Fruit fly (Drosophila melanogaster) whole organism, embryonic: ENCODE results near the gene how.
A peak's percentile ranks its signal among the peaks of the same experiment; 100 is the strongest.

ENCODE experiments used
- Atf6 ChIP-seq: fragments of 200-800 bp; sonication (Bioruptor generic); IDR thresholded peaks from 2 replicates; pipeline ENCODE4 v1.3.6; 2022; ENCODE audit warnings: missing biosample characterization, missing genetic modification characterization
- BtbVII ChIP-seq: fragments of 200-800 bp; sonication (Bioruptor generic); optimal IDR thresholded peaks from 3 replicates; lab custom pipeline; 2017; ENCODE audit warnings: missing biosample characterization, mild to moderate bottlenecking, missing genetic modification characterization
- Bteb2 ChIP-seq: fragments of 200-800 bp; sonication (Bioruptor generic); optimal IDR thresholded peaks from 2 replicates; lab custom pipeline; 2016; ENCODE audit warnings: missing biosample characterization, missing genetic modification characterization
- CG10366 ChIP-seq: fragments of 200-800 bp; sonication (Bioruptor generic); IDR thresholded peaks from 2 replicates; pipeline ENCODE4 v1.3.6; 2022; ENCODE audit warnings: missing biosample characterization, missing genetic modification characterization
- CG11504 ChIP-seq: fragments of 200-800 bp; sonication (Bioruptor generic); optimal IDR thresholded peaks from 3 replicates; lab custom pipeline; 2019; ENCODE audit warnings: missing biosample characterization, mild to moderate bottlenecking, missing genetic modification characterization, moderate library complexity
- CG12769 ChIP-seq: fragments of 200-800 bp; sonication (Bioruptor generic); optimal IDR thresholded peaks from 2 replicates; lab custom pipeline; 2019; ENCODE audit warnings: missing biosample characterization, mild to moderate bottlenecking, missing genetic modification characterization, moderate library complexity
- CG14014 ChIP-seq: fragments of 200-800 bp; sonication (Bioruptor generic); IDR thresholded peaks from 2 replicates; pipeline ENCODE4 v1.3.6; 2022; ENCODE audit warnings: missing biosample characterization, missing genetic modification characterization
- CG15601 ChIP-seq: fragments of 200-800 bp; sonication (Bioruptor generic); optimal IDR thresholded peaks from 3 replicates; lab custom pipeline; 2019; ENCODE audit warnings: missing biosample characterization, mild to moderate bottlenecking, missing genetic modification characterization, moderate library complexity
- CG1647 ChIP-seq: fragments of 200-800 bp; sonication (Bioruptor generic); optimal IDR thresholded peaks from 3 replicates; lab custom pipeline; 2016; ENCODE audit warnings: missing biosample characterization, missing genetic modification characterization
- CG16815 ChIP-seq: fragments of 200-800 bp; sonication (Bioruptor generic); optimal IDR thresholded peaks from 3 replicates; lab custom pipeline; 2017; ENCODE audit warnings: missing biosample characterization, mild to moderate bottlenecking, missing genetic modification characterization
- CG31224 ChIP-seq: fragments of 200-800 bp; sonication (Bioruptor generic); IDR thresholded peaks from 2 replicates; pipeline ENCODE4 v1.3.6; 2022; ENCODE audit warnings: missing biosample characterization, missing genetic modification characterization
- CG31365 ChIP-seq: fragments of 200-800 bp; sonication (Bioruptor generic); optimal IDR thresholded peaks from 2 replicates; lab custom pipeline; 2018; ENCODE audit warnings: missing biosample characterization, mild to moderate bottlenecking, missing genetic modification characterization
- CG31388 ChIP-seq: fragments of 200-800 bp; sonication (Bioruptor generic); optimal IDR thresholded peaks from 2 replicates; lab custom pipeline; 2016; ENCODE audit warnings: missing biosample characterization, missing genetic modification characterization
- CG33557 ChIP-seq: fragments of 200-800 bp; sonication (Bioruptor generic); optimal IDR thresholded peaks from 2 replicates; lab custom pipeline; 2019; ENCODE audit warnings: missing biosample characterization, mild to moderate bottlenecking, missing genetic modification characterization, moderate library complexity
- CG42726 ChIP-seq: fragments of 200-800 bp; sonication (Bioruptor generic); IDR thresholded peaks from 2 replicates; pipeline ENCODE4 v1.3.6; 2022; ENCODE audit warnings: missing biosample characterization, missing genetic modification characterization; ENCODE audit not compliant: partially characterized antibody
- CG4404 ChIP-seq: fragments of 200-800 bp; sonication (Bioruptor generic); IDR thresholded peaks from 2 replicates; pipeline ENCODE4 v1.3.6; 2022; ENCODE audit warnings: missing biosample characterization, missing genetic modification characterization
- CG4617 ChIP-seq: fragments of 200-800 bp; sonication (Bioruptor generic); optimal IDR thresholded peaks from 3 replicates; lab custom pipeline; 2016; ENCODE audit warnings: missing biosample characterization, missing genetic modification characterization, borderline replicate concordance
- CG6689 ChIP-seq: fragments of 200-800 bp; sonication (Bioruptor generic); IDR thresholded peaks from 2 replicates; pipeline ENCODE4 v1.3.6; 2022; ENCODE audit warnings: missing biosample characterization, missing genetic modification characterization
- CG9215 ChIP-seq: fragments of 200-800 bp; sonication (Bioruptor generic); IDR thresholded peaks from 2 replicates; pipeline ENCODE4 v1.3.6; 2022; ENCODE audit warnings: missing biosample characterization, missing genetic modification characterization
- CG9817 ChIP-seq: fragments of 200-800 bp; sonication (Bioruptor generic); optimal IDR thresholded peaks from 2 replicates; lab custom pipeline; 2018; ENCODE audit warnings: missing biosample characterization, mild to moderate bottlenecking, missing genetic modification characterization, moderate library complexity
- CG9876 ChIP-seq: fragments of 200-800 bp; sonication (Bioruptor generic); optimal IDR thresholded peaks from 2 replicates; lab custom pipeline; 2016; ENCODE audit warnings: missing biosample characterization, missing genetic modification characterization
- D19B ChIP-seq: fragments of 200-800 bp; sonication (Bioruptor generic); optimal IDR thresholded peaks from 2 replicates; lab custom pipeline; 2017; ENCODE audit warnings: missing biosample characterization, mild to moderate bottlenecking, missing genetic modification characterization
- E2f1 ChIP-seq: fragments of 200-800 bp; sonication (Bioruptor generic); IDR thresholded peaks from 2 replicates; pipeline ENCODE4 v1.3.6; 2022; ENCODE audit warnings: missing biosample characterization, missing genetic modification characterization
- Elba2 ChIP-seq: fragments of 200-800 bp; sonication (Bioruptor generic); optimal IDR thresholded peaks from 3 replicates; lab custom pipeline; 2016; ENCODE audit warnings: missing biosample characterization, missing genetic modification characterization
- Ets65A ChIP-seq: fragments of 200-800 bp; sonication (Bioruptor generic); peaks from one replicate; lab custom pipeline; 2016; ENCODE audit warnings: missing biosample characterization, missing genetic modification characterization
- H15 ChIP-seq: fragments of 200-800 bp; sonication (Bioruptor generic); IDR thresholded peaks from 3 replicates; pipeline ENCODE4 v1.3.6; 2022; ENCODE audit warnings: missing biosample characterization, missing genetic modification characterization
- Hmx ChIP-seq: fragments of 200-800 bp; sonication (Bioruptor generic); optimal IDR thresholded peaks from 2 replicates; lab custom pipeline; 2016; ENCODE audit warnings: missing biosample characterization, missing genetic modification characterization
- Lim3 ChIP-seq: fragments of 200-800 bp; sonication (Bioruptor generic); IDR thresholded peaks from 2 replicates; pipeline ENCODE4 v1.3.6; 2022; ENCODE audit warnings: missing biosample characterization, missing genetic modification characterization
- Mrtf ChIP-seq: fragments of 200-800 bp; sonication (Bioruptor generic); IDR thresholded peaks from 3 replicates; pipeline ENCODE4 v1.3.6; 2022; ENCODE audit warnings: missing biosample characterization, missing genetic modification characterization
- Pdp1 ChIP-seq, 2 experiments: fragments of 200-800 bp; sonication (Bioruptor generic); optimal IDR thresholded peaks; 3 replicates each; lab custom pipeline; 2016; ENCODE audit warnings: missing biosample characterization in 2 of 2, missing genetic modification characterization in 2 of 2, mild to moderate bottlenecking in 1 of 2, moderate library complexity in 1 of 2
- Poxn ChIP-seq: fragments of 200-800 bp; sonication (Bioruptor generic); IDR thresholded peaks from 2 replicates; pipeline ENCODE4 v1.3.6; 2022; ENCODE audit warnings: missing biosample characterization, missing genetic modification characterization
- Rx ChIP-seq: fragments of 200-800 bp; sonication (Bioruptor generic); IDR thresholded peaks from 2 replicates; pipeline ENCODE4 v1.3.6; 2022; ENCODE audit warnings: missing biosample characterization, missing genetic modification characterization
- Side ChIP-seq: fragments of 200-800 bp; sonication (Bioruptor generic); optimal IDR thresholded peaks from 2 replicates; lab custom pipeline; 2016; ENCODE audit warnings: missing biosample characterization, missing genetic modification characterization
- Ssrp ChIP-seq: fragments of 200-800 bp; sonication (Bioruptor generic); optimal IDR thresholded peaks from 2 replicates; lab custom pipeline; 2018; ENCODE audit warnings: missing biosample characterization, mild to moderate bottlenecking, missing genetic modification characterization, moderate library complexity
- Xrp1 ChIP-seq: fragments of 200-800 bp; sonication (Bioruptor generic); IDR thresholded peaks from 2 replicates; pipeline ENCODE4 v1.3.6; 2022; ENCODE audit warnings: missing biosample characterization, missing genetic modification characterization
- al ChIP-seq: fragments of 200-800 bp; sonication (Bioruptor generic); IDR thresholded peaks from 2 replicates; pipeline ENCODE4 v1.3.6; 2022; ENCODE audit warnings: missing biosample characterization, missing genetic modification characterization
- cato ChIP-seq: fragments of 200-800 bp; sonication (Bioruptor generic); optimal IDR thresholded peaks from 2 replicates; lab custom pipeline; 2016; ENCODE audit warnings: missing biosample characterization, missing genetic modification characterization, borderline replicate concordance
- chinmo ChIP-seq: fragments of 200-800 bp; sonication (Bioruptor generic); IDR thresholded peaks from 4 replicates; pipeline ENCODE4 v1.3.6; 2022; ENCODE audit warnings: missing biosample characterization, missing genetic modification characterization; ENCODE audit not compliant: partially characterized antibody
- chm ChIP-seq: fragments of 200-800 bp; sonication (Bioruptor generic); IDR thresholded peaks from 2 replicates; pipeline ENCODE4 v1.3.6; 2022; ENCODE audit warnings: missing biosample characterization, missing genetic modification characterization
- fu2 ChIP-seq: fragments of 200-800 bp; sonication (Bioruptor generic); optimal IDR thresholded peaks from 2 replicates; lab custom pipeline; 2016; ENCODE audit warnings: missing biosample characterization, missing genetic modification characterization
- ham ChIP-seq: fragments of 200-800 bp; sonication (Bioruptor generic); IDR thresholded peaks from 2 replicates; pipeline ENCODE4 v1.3.6; 2022; ENCODE audit warnings: missing biosample characterization, missing genetic modification characterization
- jumu ChIP-seq: fragments of 200-800 bp; sonication (Bioruptor generic); optimal IDR thresholded peaks from 3 replicates; lab custom pipeline; 2016; ENCODE audit warnings: missing biosample characterization, missing genetic modification characterization
- kni ChIP-seq: fragments of 200-800 bp; sonication (Bioruptor generic); optimal IDR thresholded peaks from 3 replicates; lab custom pipeline; 2017; ENCODE audit warnings: mild to moderate bottlenecking, missing biosample characterization, missing genetic modification reagents, missing genetic modification characterization
- knrl ChIP-seq: fragments of 200-800 bp; sonication (Bioruptor generic); IDR thresholded peaks from 3 replicates; pipeline ENCODE4 v1.3.6; 2022; ENCODE audit warnings: missing biosample characterization, missing genetic modification characterization; ENCODE audit not compliant: partially characterized antibody
- pzg ChIP-seq: fragments of 200-800 bp; sonication (Bioruptor generic); optimal IDR thresholded peaks from 3 replicates; lab custom pipeline; 2018; ENCODE audit warnings: missing biosample characterization, mild to moderate bottlenecking, missing genetic modification characterization, moderate library complexity
- sr ChIP-seq: fragments of 200-800 bp; sonication (Bioruptor generic); IDR thresholded peaks from 3 replicates; pipeline ENCODE4 v1.3.6; 2022; ENCODE audit warnings: missing biosample characterization, missing genetic modification characterization
- trem ChIP-seq: fragments of 200-800 bp; optimal IDR thresholded peaks from 3 replicates; lab custom pipeline; 2019; ENCODE audit warnings: missing biosample characterization, mild to moderate bottlenecking, missing genetic modification characterization, moderate library complexity
- wdn ChIP-seq: fragments of 200-800 bp; sonication (Bioruptor generic); IDR thresholded peaks from 2 replicates; pipeline ENCODE4 v1.3.6; 2022; ENCODE audit warnings: missing biosample characterization, missing genetic modification characterization

Gene how

dm6 chr3R:22119354-22119753, 77.4 kb downstream of the how start, which contains the start of gene Ir94c:
Ir94c (minus strand) TSS chr3R:22119454.
- TF ChIP-seq CG4617 (GFP tag; lab: Kevin White, UChicago): no peak
- TF ChIP-seq CG1647 (GFP tag; lab: Kevin White, UChicago): no peak
- TF ChIP-seq Side (GFP tag; lab: Kevin White, UChicago): no peak
- TF ChIP-seq CG4404 (GFP tag; lab: Robert Waterston, UW): no peak
- no peak for TF ChIP-seq CG9215 (GFP tag; lab: Robert Waterston, UW)
- TF ChIP-seq kni (GFP tag; lab: Kevin White, UChicago): no peak
- no peak for TF ChIP-seq CG14014 (GFP tag; lab: Robert Waterston, UW)
- TF ChIP-seq Poxn (GFP tag; lab: Robert Waterston, UW): no peak
- no peak for TF ChIP-seq cato
- no peak for TF ChIP-seq CG16815 (GFP tag; lab: Kevin White, UChicago)

- TF ChIP-seq CG14014 (GFP tag; lab: Robert Waterston, UW): no peak
- TF ChIP-seq BtbVII (GFP tag; lab: Kevin White, UChicago): no peak
- TF ChIP-seq knrl (GFP tag; lab: Robert Waterston, UW): no peak
- no peak for TF ChIP-seq Rx (GFP tag; lab: Robert Waterston, UW)
- TF ChIP-seq Xrp1 (GFP tag; lab: Robert Waterston, UW): no peak
- no peak for TF ChIP-seq Hmx (GFP tag; lab: Kevin White, UChicago)
- no peak for TF ChIP-seq CG11504 (tag; lab: Kevin White, UChicago)
- TF ChIP-seq D19B: no peak
- no peak for TF ChIP-seq fu2 (GFP tag; lab: Kevin White, UChicago)
- TF ChIP-seq trem (tag; lab: Kevin White, UChicago): no peak
- TF ChIP-seq Bteb2 (GFP tag; lab: Kevin White, UChicago): no peak
- no peak for TF ChIP-seq CG10366 (GFP tag; lab: Robert Waterston, UW)
- TF ChIP-seq CG31224 (GFP tag; lab: Robert Waterston, UW): no peak
- TF ChIP-seq chm (GFP tag; lab: Robert Waterston, UW): 0 out of 2 replicates have a peak, but pooled peaks have one; percentile 35
- TF ChIP-seq CG15601 (tag; lab: Kevin White, UChicago): no peak
- no peak for TF ChIP-seq Side (GFP tag; lab: Kevin White, UChicago)
- TF ChIP-seq al: no peak
- peak; percentile 47 for TF ChIP-seq Ets65A
- TF ChIP-seq CG31388 (GFP tag; lab: Kevin White, UChicago): no peak
- 0 out of 2 replicates have a peak, but pooled peaks have one; percentile 11 for TF ChIP-seq CG6689 (GFP tag; lab: Robert Waterston, UW)
- no peak for TF ChIP-seq CG33557 (GFP tag; lab: Kevin White, UChicago)
- no peak for TF ChIP-seq CG9876 (GFP tag; lab: Kevin White, UChicago)
- no peak for TF ChIP-seq Elba2 (GFP tag; lab: Kevin White, UChicago)
- 0 out of 2 replicates have a peak, but pooled peaks have one; percentile 10 for TF ChIP-seq E2f1 (GFP tag; lab: Robert Waterston, UW)
- no peak for TF ChIP-seq sr (GFP tag; lab: Robert Waterston, UW)
- no peak for TF ChIP-seq Atf6
- no peak for TF ChIP-seq ham
- TF ChIP-seq jumu (GFP tag; lab: Kevin White, UChicago): no peak
- 0 out of 4 replicates have a peak, but pooled peaks have one; percentile 31 for TF ChIP-seq chinmo (GFP tag; lab: Robert Waterston, UW)
- no peak for TF ChIP-seq Lim3
- no peak for TF ChIP-seq CG42726 (GFP tag; lab: Robert Waterston, UW)
- no peak for TF ChIP-seq pzg (GFP tag; lab: Kevin White, UChicago)
- no peak for TF ChIP-seq CG9817 (tag; lab: Kevin White, UChicago)
- no peak for TF ChIP-seq Pdp1 (GFP tag; optimal IDR thresholded peaks at IDR 0.05; lab: Kevin White, UChicago)
- no peak for TF ChIP-seq CG31365 (tag; lab: Kevin White, UChicago)
- peak; percentile 35 for TF ChIP-seq CG12769 (tag; lab: Kevin White, UChicago)
- no peak for TF ChIP-seq wdn (GFP tag; lab: Robert Waterston, UW)
- 0 out of 3 replicates have a peak, but pooled peaks have one; percentile 16 for TF ChIP-seq Mrtf (GFP tag; lab: Robert Waterston, UW)
- no peak for TF ChIP-seq Ssrp (tag; lab: Kevin White, UChicago)
- TF ChIP-seq H15 (GFP tag; lab: Robert Waterston, UW): no peak
- TF ChIP-seq, all 482 proteins: peak for 7
These were observed 77.8 kb downstream of the how start, which contains the start of gene CG42390 for dm6 chr3R:22119761-22120160. CG42390 (plus strand) TSS chr3R:22120061.
